Fruit fly (Drosophila melanogaster) whole organism, adult: ENCODE data around the gene Brms1.

Experiments used
- cnc ChIP-seq, 2 experiments: fragments of >200 bp; optimal IDR thresholded peaks; 2 replicates each; lab custom pipeline; 2017
- kay ChIP-seq: fragments of 200-800 bp; sonication (Bioruptor generic); peaks from one replicate; lab custom pipeline; 2016; ENCODE audit warnings: missing biosample characterization, missing genetic modification characterization, borderline replicate concordance

DNA sequence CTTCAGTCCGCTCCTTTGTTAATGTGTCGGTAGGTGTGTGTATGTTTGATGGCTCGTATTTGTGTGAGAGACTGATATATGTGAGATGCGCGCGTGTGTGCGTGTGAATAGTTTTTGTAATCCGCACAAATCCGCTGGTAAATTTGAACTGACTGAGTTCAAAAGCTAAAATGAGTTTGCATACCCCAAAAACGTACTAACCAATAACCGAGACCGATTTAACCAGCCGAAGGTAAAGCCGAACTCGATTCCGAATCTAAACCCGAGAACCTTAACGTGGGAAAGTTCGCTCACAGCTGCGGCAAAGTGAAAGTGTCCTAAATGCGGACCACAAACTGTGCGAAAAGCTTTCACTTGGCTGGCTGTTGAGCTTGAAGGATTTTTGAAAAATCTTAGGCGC lies 40.8 kb downstream of the Brms1 start:
- TF ChIP-seq cnc (optimal IDR thresholded peaks at IDR 0.05; lab: Kevin White, UChicago) = no peak
- TF ChIP-seq kay (GFP tag; lab: Kevin White, UChicago) = no peak
